Worm (Caenorhabditis elegans) whole organism, young adult: ENCODE results near the gene str-125.

Experiments
- ceh-27 ChIP-seq: fragments of 200-800 bp; sonication (Bioruptor generic); optimal IDR thresholded peaks from 2 replicates; lab custom pipeline; 2018; ENCODE audit warnings: mild to moderate bottlenecking, missing genetic modification characterization, moderate library complexity, missing compliant biosample characterization
- die-1 ChIP-seq: sonication (generic microtip); optimal IDR thresholded peaks from 2 replicates; lab custom pipeline; 2016; ENCODE audit warnings: missing genotype, mild to moderate bottlenecking, missing genetic modification characterization, missing compliant biosample characterization
- fkh-3 ChIP-seq: sonication (generic microtip); optimal IDR thresholded peaks from 2 replicates; lab custom pipeline; 2016; ENCODE audit warnings: mild to moderate bottlenecking, missing genetic modification characterization, missing compliant biosample characterization
- let-607 ChIP-seq, 2 experiments: fragments of 200-800 bp in 1 of 2; sonication (Bioruptor generic) in 1 of 2; sonication (generic microtip) in 1 of 2; optimal IDR thresholded peaks; 2 replicates each; lab custom pipeline; 2016 to 2018; ENCODE audit warnings: mild to moderate bottlenecking in 2 of 2, missing compliant biosample characterization in 2 of 2, missing genetic modification characterization in 2 of 2, moderate library complexity in 2 of 2, missing genotype in 1 of 2

DNA sequence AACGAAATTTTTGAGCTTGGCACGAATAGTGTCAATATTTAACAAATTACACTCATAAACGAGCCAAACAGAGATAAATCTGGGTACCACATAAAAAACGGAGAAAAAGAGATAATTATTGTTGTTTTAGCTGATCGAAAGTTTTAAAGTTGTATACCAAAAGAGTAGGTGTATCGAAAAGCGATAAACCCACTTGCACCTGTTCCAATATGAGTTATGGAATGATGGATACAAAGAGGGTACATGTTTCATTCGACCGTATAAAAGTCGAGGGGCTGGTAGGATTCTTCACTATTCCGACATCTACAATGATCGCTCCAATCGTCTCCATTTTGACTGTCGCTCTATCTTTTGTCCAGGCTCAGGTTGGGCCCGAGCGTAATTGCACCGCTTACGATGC lies 16.5 kb upstream of the str-125 start, which contains the start of gene ZK218.1:
- TF ChIP-seq ceh-27 (GFP tag; lab: Kevin White, UChicago) (no peak), fkh-3 (tag; lab: Kevin White, UChicago) (no peak), die-1 (tag; lab: Kevin White, UChicago) (no peak), let-607 (tag; optimal IDR thresholded peaks at IDR 0.05; lab: Kevin White, UChicago) (no peak)
